Fruit fly (Drosophila melanogaster): ENCODE data around the gene Galk.
A peak's percentile ranks its signal among the peaks of the same experiment; 100 is the strongest.

The Galk gene

DNA sequence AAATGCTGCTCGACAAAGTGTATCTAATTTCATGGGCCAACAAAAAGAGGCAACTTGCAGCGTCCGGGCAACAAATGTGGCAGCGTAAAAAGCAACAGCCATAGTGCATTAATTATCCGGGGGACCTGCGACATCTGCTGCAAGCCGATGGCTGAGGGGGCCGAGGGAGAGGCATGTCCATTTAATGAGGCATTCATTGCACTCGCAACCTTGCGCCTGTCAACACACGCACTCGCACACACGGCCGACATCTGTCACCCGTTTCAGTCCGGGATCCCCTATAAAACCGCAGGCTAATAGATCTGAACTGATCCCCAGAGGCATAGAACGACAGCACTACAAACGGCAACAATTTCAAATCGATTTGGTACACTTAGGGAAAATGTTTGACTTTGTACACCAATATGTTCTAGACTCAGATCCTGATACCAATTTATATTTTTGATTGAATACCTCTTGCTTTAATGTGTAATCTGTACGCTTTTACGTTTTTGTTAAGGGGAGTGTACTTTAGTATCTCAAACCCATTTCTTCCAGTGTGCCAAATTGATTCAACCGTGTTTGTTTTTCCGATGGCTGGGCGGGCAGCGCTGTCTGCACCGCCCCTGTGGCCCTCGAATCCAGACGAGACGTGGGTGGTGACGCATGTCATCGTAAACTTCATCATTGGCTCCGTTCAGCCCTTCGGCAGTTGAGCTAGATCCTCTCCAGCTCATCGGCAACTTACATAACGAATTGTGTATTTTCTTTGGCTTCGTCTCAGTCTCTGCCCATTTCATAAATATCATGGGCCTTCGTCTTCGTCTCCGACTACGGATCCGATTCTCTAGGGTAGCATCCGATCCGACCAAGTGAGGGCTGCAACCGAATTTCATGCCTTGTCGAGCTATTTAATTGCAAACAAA, 25.8 kb upstream of the Galk start (continued):
- peak; percentile 70 to 78 for TF ChIP-seq Pdp1 (GFP tag; optimal IDR thresholded peaks at IDR 0.05)
- TF ChIP-seq ERR (GFP tag; optimal IDR thresholded peaks at IDR 0.05) = peak; percentile 28
- peak; percentile 21 for TF ChIP-seq CG12104 (GFP tag; optimal IDR thresholded peaks at IDR 0.05)
- peak; percentile 92 for TF ChIP-seq ci (GFP tag; IDR thresholded peaks at IDR 0.05)
- TF ChIP-seq tgo (GFP tag; IDR thresholded peaks at IDR 0.05) = peak; percentile 68
- peak; percentile 59; the same call in 2 of the 3 replicates for TF ChIP-seq Aef1 (GFP tag; IDR thresholded peaks at IDR 0.05)
- peak; percentile 75 for TF ChIP-seq org-1 (GFP tag; optimal IDR thresholded peaks at IDR 0.05)
- TF ChIP-seq CG9727 (GFP tag; optimal IDR thresholded peaks at IDR 0.05) = peak; percentile 94
- 0 out of 2 replicates have a peak, but pooled peaks have one; percentile 43 for TF ChIP-seq CG32767 (GFP tag; IDR thresholded peaks at IDR 0.05)
- peak; percentile 79 for TF ChIP-seq CG6813 (GFP tag; optimal IDR thresholded peaks at IDR 0.05)
- peak; percentile 36 for TF ChIP-seq Lhr (GFP tag; optimal IDR thresholded peaks at IDR 0.05)
- peak; percentile 78 for TF ChIP-seq tin (GFP tag; optimal IDR thresholded peaks at IDR 0.05)
- TF ChIP-seq prd (optimal IDR thresholded peaks at IDR 0.05) = no peak
- peak; percentile 90 for TF ChIP-seq prd (GFP tag; IDR thresholded peaks at IDR 0.05)
- TF ChIP-seq CG9876 (GFP tag; optimal IDR thresholded peaks at IDR 0.05) = peak; percentile 11
- TF ChIP-seq fd102C (GFP tag; optimal IDR thresholded peaks at IDR 0.05) = peak; percentile 77
- TF ChIP-seq Adf1 (GFP tag; IDR thresholded peaks at IDR 0.05) = no peak
- TF ChIP-seq CG12744 (GFP tag; optimal IDR thresholded peaks at IDR 0.05) = peak; percentile 12
- TF ChIP-seq CG43689 (GFP tag; IDR thresholded peaks at IDR 0.05) = peak; percentile 49; the same call in 1 of the 2 replicates
- no peak for TF ChIP-seq CG2120 (GFP tag; optimal IDR thresholded peaks at IDR 0.05)
- no peak for TF ChIP-seq CG34224 (GFP tag; IDR thresholded peaks at IDR 0.05; ENCODE audit: partially characterized antibody)
- TF ChIP-seq lmd (GFP tag; IDR thresholded peaks at IDR 0.05) = peak; percentile 73
- no peak for TF ChIP-seq br (optimal IDR thresholded peaks at IDR 0.05)
- TF ChIP-seq esg (GFP tag; conservative IDR thresholded peaks at IDR 0.05) = peak; percentile 69
- no peak for TF ChIP-seq nau (GFP tag; optimal IDR thresholded peaks at IDR 0.05)
- TF ChIP-seq MTF-1 (GFP tag; optimal IDR thresholded peaks at IDR 0.05; ENCODE audit: borderline replicate concordance) = peak; percentile 44
- TF ChIP-seq slbo (GFP tag; IDR thresholded peaks at IDR 0.05) = 0 out of 2 replicates have a peak, but pooled peaks have one; percentile 28
- TF ChIP-seq CG10147 (GFP tag; optimal IDR thresholded peaks at IDR 0.05) = no peak
- TF ChIP-seq CG17568 (GFP tag; optimal IDR thresholded peaks at IDR 0.05) = no peak
- TF ChIP-seq zen (tag; optimal IDR thresholded peaks at IDR 0.05) = peak; percentile 46
- peak; percentile 85; the same call in 2 of the 3 replicates for TF ChIP-seq CG2199 (GFP tag; IDR thresholded peaks at IDR 0.05)
- TF ChIP-seq CG14667 (GFP tag; IDR thresholded peaks at IDR 0.05) = peak; percentile 79
- no peak; the same call in 1 of the 2 replicates for TF ChIP-seq Ravus (GFP tag; IDR thresholded peaks at IDR 0.05)
- TF ChIP-seq pum (GFP tag; optimal IDR thresholded peaks at IDR 0.05) = peak; percentile 90
- peak; percentile 81 for TF ChIP-seq Six4 (GFP tag; optimal IDR thresholded peaks at IDR 0.05)
- TF ChIP-seq CG12942 (GFP tag; optimal IDR thresholded peaks at IDR 0.05) = peak; percentile 49
- peak; percentile 82 for TF ChIP-seq CG12391 (tag; optimal IDR thresholded peaks at IDR 0.05)
- no peak for TF ChIP-seq pfk (GFP tag; optimal IDR thresholded peaks at IDR 0.05)
- peak; percentile 38 for TF ChIP-seq Sry-δ (GFP tag; optimal IDR thresholded peaks at IDR 0.05)
- no peak for TF ChIP-seq CG13296 (GFP tag; optimal IDR thresholded peaks at IDR 0.05)
- TF ChIP-seq emc (GFP tag; optimal IDR thresholded peaks at IDR 0.05) = no peak
- no peak for TF ChIP-seq Fer1 (GFP tag; optimal IDR thresholded peaks at IDR 0.05)
- TF ChIP-seq unc-4 (GFP tag; IDR thresholded peaks at IDR 0.05; ENCODE audit: partially characterized antibody) = no peak
- no peak for TF ChIP-seq hb (GFP tag; IDR thresholded peaks at IDR 0.05; ENCODE audit: partially characterized antibody)
- peak; percentile 85 for TF ChIP-seq Med (GFP tag)
- no peak for TF ChIP-seq Atf6 (GFP tag; IDR thresholded peaks at IDR 0.05)
- peak; percentile 21; the same call in 1 of the 2 replicates for TF ChIP-seq Doc2 (GFP tag; IDR thresholded peaks at IDR 0.05)
- peak; percentile 91 for TF ChIP-seq sim (GFP tag; IDR thresholded peaks at IDR 0.05)
- no peak for TF ChIP-seq nom (GFP tag; optimal IDR thresholded peaks at IDR 0.05)
